Worm (Caenorhabditis elegans) whole organism, dauer: ENCODE data around the gene tbc-17.
"Not testable (repeated sequence)": the region's sequence is repeated elsewhere in the genome, so short reads cannot be mapped to it uniquely, and the experiment has no call there.

Experiments used
- unc-62 ChIP-seq: sonication (generic microtip); optimal IDR thresholded peaks from 2 replicates; lab custom pipeline; 2017; ENCODE audit warnings: missing biosample characterization, missing genetic modification reagents, missing genetic modification characterization

The tbc-17 gene

ce11 chrII:12729952-12730351, 35.7 kb downstream of the tbc-17 start:
- no peak for TF ChIP-seq unc-62 (GFP tag; lab: Kevin White, UChicago)

ce11 chrII:12736579-12736978, 42.4 kb downstream of the tbc-17 start, which contains the start of gene snrp-200:
TSS of gene snrp-200 (minus strand) at chrII:12736910.
- TF ChIP-seq unc-62 (GFP tag; lab: Kevin White, UChicago) = no peak

- no peak for TF ChIP-seq unc-62 (GFP tag; lab: Kevin White, UChicago)
Measured at ce11 chrII:12738284-12739201, 44.3 kb downstream of the tbc-17 start, which contains the start of gene pisy-1. TSS of gene pisy-1 (minus strand) at chrII:12738334.

ce11 chrII:12739306-12739705, 45.1 kb downstream of the tbc-17 start:
- TF ChIP-seq unc-62 (GFP tag; lab: Kevin White, UChicago) = no peak

ce11 chrII:12753725-12754124, 59.5 kb downstream of the tbc-17 start, which contains the start of gene Y46G5A.39:
TSS of gene Y46G5A.39 (minus strand) at chrII:12753825.
- not testable (repeated sequence) for TF ChIP-seq unc-62 (GFP tag; lab: Kevin White, UChicago)

ce11 chrII:12756180-12756579, 62.0 kb downstream of the tbc-17 start, which contains the start of the genes Y46G5A.7 and Y46G5A.8:
TSS of gene Y46G5A.7 (minus strand) at chrII:12756332.
TSS of gene Y46G5A.8 (plus strand) at chrII:12756338.
- TF ChIP-seq unc-62 (GFP tag; lab: Kevin White, UChicago) = no peak

ce11 chrII:12760497-12760896, 66.3 kb downstream of the tbc-17 start, which contains the start of gene cnp-2:
TSS of gene cnp-2 (plus strand) at chrII:12760797.
- no peak for TF ChIP-seq unc-62 (GFP tag; lab: Kevin White, UChicago)

- TF ChIP-seq unc-62 (GFP tag; lab: Kevin White, UChicago) = no peak
Measured at ce11 chrII:12764476-12764875, 70.3 kb downstream of the tbc-17 start.

ce11 chrII:12766443-12767188, 72.4 kb downstream of the tbc-17 start:
- TF ChIP-seq unc-62 (GFP tag; lab: Kevin White, UChicago) = no peak

- TF ChIP-seq unc-62 (GFP tag; lab: Kevin White, UChicago) = no peak
Measured at ce11 chrII:12767258-12767824, 73.1 kb downstream of the tbc-17 start.

- no peak for TF ChIP-seq unc-62 (GFP tag; lab: Kevin White, UChicago)
Measured at ce11 chrII:12768167-12768712, 74.0 kb downstream of the tbc-17 start, which contains the start of the genes vps-2 and tiar-2. TSS of gene vps-2 (minus strand) at chrII:12768217. TSS of gene tiar-2 (plus strand) at chrII:12768686.

ce11 chrII:12769947-12770346, 75.7 kb downstream of the tbc-17 start:
- no peak for TF ChIP-seq unc-62 (GFP tag; lab: Kevin White, UChicago)

- no peak for TF ChIP-seq unc-62 (GFP tag; lab: Kevin White, UChicago)
Measured at ce11 chrII:12774402-12774801, 80.2 kb downstream of the tbc-17 start, which contains the start of gene Y46G5A.14. TSS of gene Y46G5A.14 (plus strand) at chrII:12774702.
